Worm (Caenorhabditis elegans) whole organism, late embryonic: Measurements from ENCODE around the gene T06D8.10.

Experiments used
- C38D4.7 ChIP-seq: fragments of 200-800 bp; sonication (Bioruptor generic); optimal IDR thresholded peaks from 2 replicates; lab custom pipeline; 2018; ENCODE audit warnings: mild to moderate bottlenecking, missing genetic modification characterization, moderate library complexity, missing compliant biosample characterization
- ama-1 ChIP-seq: fragments of 150-350 bp; optimal IDR thresholded peaks from 2 replicates; lab custom pipeline; 2014
- ceh-24 ChIP-seq: sonication (generic microtip); optimal IDR thresholded peaks from 2 replicates; lab custom pipeline; 2016; ENCODE audit warnings: mild to moderate bottlenecking, missing genetic modification characterization, missing compliant biosample characterization
- fkh-10 ChIP-seq: fragments of 150-350 bp; optimal IDR thresholded peaks from 2 replicates; lab custom pipeline; 2014; ENCODE audit warnings: missing biosample characterization, missing genetic modification reagents, missing genetic modification characterization
- nfya-1 ChIP-seq: sonication (generic microtip); optimal IDR thresholded peaks from 2 replicates; lab custom pipeline; 2017; ENCODE audit warnings: missing genetic modification characterization, mild to moderate bottlenecking, missing compliant biosample characterization, antibody characterized with exemption, moderate library complexity
- nhr-11 ChIP-seq: fragments of 150-350 bp; optimal IDR thresholded peaks from 2 replicates; lab custom pipeline; 2014; ENCODE audit warnings: missing biosample characterization, missing genetic modification characterization
- pax-1 ChIP-seq: fragments of 150-350 bp; optimal IDR thresholded peaks from 2 replicates; lab custom pipeline; 2014; ENCODE audit warnings: missing biosample characterization, missing genetic modification characterization
- pqm-1 ChIP-seq: sonication (generic microtip); optimal IDR thresholded peaks from 2 replicates; lab custom pipeline; 2016; ENCODE audit warnings: missing genetic modification characterization, missing compliant biosample characterization
- sdc-2 ChIP-seq: sonication (generic microtip); optimal IDR thresholded peaks from 2 replicates; lab custom pipeline; 2016; ENCODE audit warnings: missing genotype, missing genetic modification characterization, missing compliant biosample characterization
- ttx-3 ChIP-seq: sonication (generic microtip); optimal IDR thresholded peaks from 2 replicates; lab custom pipeline; 2016; ENCODE audit warnings: missing genetic modification reagents, missing genetic modification characterization, missing compliant biosample characterization

- TF ChIP-seq ceh-24 (tag; lab: Kevin White, UChicago) (no peak), C38D4.7 (GFP tag; lab: Kevin White, UChicago) (no peak), sdc-2 (no peak), fkh-10 (GFP tag; lab: Kevin White, UChicago) (no peak), nfya-1 (tag; lab: Kevin White, UChicago) (no peak), ama-1 (lab: Kevin White, UChicago) (no peak), pqm-1 (no peak), nhr-11 (tag; lab: Kevin White, UChicago) (no peak), ttx-3 (tag; lab: Kevin White, UChicago) (no peak), pax-1 (tag; lab: Kevin White, UChicago) (no peak)
These were observed 6.4 kb downstream of the T06D8.10 start for ce11 chrII:11240963-11241362.
